Worm (Caenorhabditis elegans): ENCODE results near the gene C25F9.10.

The C25F9.10 gene

DNA sequence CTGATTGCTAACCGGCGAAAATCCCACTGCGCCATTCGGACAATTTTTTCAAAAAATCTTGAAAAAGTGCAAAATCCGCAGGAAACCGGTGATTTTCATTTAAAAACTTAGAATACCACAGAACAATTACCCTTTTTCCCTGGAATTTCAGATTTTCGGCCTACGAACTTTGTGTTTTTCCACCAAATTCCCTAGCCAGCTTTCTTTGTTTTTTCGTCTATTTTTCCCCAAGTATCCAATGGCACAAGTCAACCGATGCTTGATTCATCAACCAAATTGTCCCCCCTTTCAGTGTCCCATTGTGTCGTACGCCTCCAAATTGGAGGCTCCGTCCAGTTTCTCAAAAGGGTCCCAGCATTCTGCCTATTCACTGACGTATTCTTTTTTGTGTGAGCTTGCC lies 35.3 kb upstream of the C25F9.10 start, which contains the start of gene Y43F8A.1:
Gene Y43F8A.1, plus strand, starts transcription at position 301 of the 400 bp plus-strand sequence.
- TF ChIP-seq aly-2 (tag; optimal IDR thresholded peaks at IDR 0.05) (no peak), snu-23 (GFP tag; optimal IDR thresholded peaks at IDR 0.05) (no peak), ceh-88 (GFP tag; IDR thresholded peaks at IDR 0.05) (no peak)

DNA sequence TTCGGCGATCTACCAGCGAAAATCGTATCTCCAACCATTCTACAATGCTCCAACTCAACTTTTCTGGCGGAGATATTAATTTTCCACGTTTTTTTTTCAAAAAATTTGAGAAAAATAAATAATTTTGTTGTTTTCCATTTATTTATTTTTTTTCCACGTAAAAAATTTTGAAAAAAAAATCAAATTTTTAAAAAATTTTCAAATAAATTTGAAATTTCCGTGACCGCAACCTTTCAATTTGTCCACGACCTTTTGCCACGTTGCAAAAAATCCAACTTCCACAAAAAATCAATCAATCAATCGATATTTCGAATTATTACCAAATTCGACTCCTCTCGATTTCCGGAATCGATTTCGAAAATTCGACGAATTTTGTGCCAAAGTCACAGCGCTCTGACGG lies 34.3 kb upstream of the C25F9.10 start, which contains the start of gene Y43F8A.2:
Gene Y43F8A.2, plus strand, starts transcription at position 301 of the 400 bp plus-strand sequence.
- TF ChIP-seq zag-1 (tag; optimal IDR thresholded peaks at IDR 0.05) (no peak), C34B4.2 (tag; optimal IDR thresholded peaks at IDR 0.05) (no peak), aly-2 (tag; optimal IDR thresholded peaks at IDR 0.05) (no peak), sptf-1 (tag; optimal IDR thresholded peaks at IDR 0.05) (no peak), F16B12.6 (tag; optimal IDR thresholded peaks at IDR 0.05) (no peak), C16A3.4 (tag; optimal IDR thresholded peaks at IDR 0.05) (no peak), fkh-10 (GFP tag; optimal IDR thresholded peaks at IDR 0.05) (no peak), elt-2 (tag; optimal IDR thresholded peaks at IDR 0.05) (no peak), nhr-28 (tag; optimal IDR thresholded peaks at IDR 0.05) (no peak), hlh-4 (tag; optimal IDR thresholded peaks at IDR 0.05) (no peak), elt-3 (tag; optimal IDR thresholded peaks at IDR 0.05) (no peak), ceh-88 (GFP tag; IDR thresholded peaks at IDR 0.05) (no peak), tlp-1 (tag; optimal IDR thresholded peaks at IDR 0.05) (no peak), pag-3 (tag; optimal IDR thresholded peaks at IDR 0.05; ENCODE audit: borderline replicate concordance, insufficient read depth) (no peak), unc-30 (tag; optimal IDR thresholded peaks at IDR 0.05) (no peak), rnt-1 (tag; optimal IDR thresholded peaks at IDR 0.05) (no peak), nhr-20 (tag; optimal IDR thresholded peaks at IDR 0.05) (no peak)

DNA sequence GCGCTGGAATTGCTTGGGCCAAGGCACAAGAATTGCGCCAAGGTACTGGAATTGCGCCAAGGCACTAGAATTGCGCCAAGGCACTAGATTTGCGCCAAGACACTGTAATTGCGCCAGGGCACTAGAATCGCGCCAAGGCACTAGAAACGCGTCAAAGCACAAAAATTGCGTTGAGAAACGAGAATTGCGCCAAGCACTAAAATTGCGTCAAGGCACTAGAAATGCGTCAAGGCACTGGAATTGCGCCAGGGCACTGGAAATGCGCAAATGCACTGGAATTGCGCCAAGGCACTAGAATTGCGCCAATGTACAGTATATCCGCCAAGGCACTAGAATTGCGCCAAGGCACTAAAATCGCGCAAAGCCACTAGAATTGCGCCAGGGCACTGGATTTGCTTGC lies 33.8 kb upstream of the C25F9.10 start:
- TF ChIP-seq fkh-10 (GFP tag; optimal IDR thresholded peaks at IDR 0.05) (no peak), efl-1 (optimal IDR thresholded peaks at IDR 0.05) (no peak), efl-1 (GFP tag; optimal IDR thresholded peaks at IDR 0.05 in 1 of 2) (no peak), ceh-82 (tag; optimal IDR thresholded peaks at IDR 0.05) (no peak), fkh-4 (tag; optimal IDR thresholded peaks at IDR 0.05; ENCODE audit: borderline replicate concordance) (no peak), dpl-1 (GFP tag; optimal IDR thresholded peaks at IDR 0.05) (no peak), lsy-2 (tag; optimal IDR thresholded peaks at IDR 0.05) (no peak), egl-27 (tag; optimal IDR thresholded peaks at IDR 0.05) (no peak), nhr-76 (tag; optimal IDR thresholded peaks at IDR 0.05) (no peak), nhr-71 (tag; optimal IDR thresholded peaks at IDR 0.05) (no peak), Y116A8C.19 (tag; optimal IDR thresholded peaks at IDR 0.05; ENCODE audit: borderline replicate concordance) (no peak), tlp-1 (tag; optimal IDR thresholded peaks at IDR 0.05) (no peak), aha-1 (tag; optimal IDR thresholded peaks at IDR 0.05) (no peak), nhr-77 (tag; optimal IDR thresholded peaks at IDR 0.05) (no peak), xbp-1 (tag; optimal IDR thresholded peaks at IDR 0.05) (no peak), snpc-4 (tag; optimal IDR thresholded peaks at IDR 0.05) (no peak)

DNA sequence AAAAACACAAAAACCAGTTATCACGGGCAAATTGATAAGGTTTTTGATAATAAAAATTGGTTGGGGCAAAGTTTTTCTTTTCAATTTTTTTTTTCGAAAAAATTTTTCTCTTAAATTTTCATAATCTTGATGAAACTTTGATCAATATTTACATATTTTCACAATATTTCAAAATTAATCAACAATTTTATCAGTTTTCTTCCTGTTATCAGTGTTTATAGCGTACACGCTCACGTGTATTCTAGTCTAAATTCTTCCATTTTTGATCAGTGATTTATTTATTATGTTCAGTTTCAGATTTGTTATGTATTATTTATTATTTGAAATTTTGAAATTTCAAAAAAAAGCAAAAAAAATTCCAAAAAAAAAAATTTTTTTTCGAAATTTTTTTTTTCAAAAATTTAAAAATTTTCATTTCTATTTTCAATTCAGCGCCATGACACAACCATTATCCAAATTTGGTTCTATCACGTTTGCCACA lies 28.5 kb upstream of the C25F9.10 start, which contains the start of gene nceh-1:
Gene nceh-1, plus strand, starts transcription at position 431 of the 481 bp plus-strand sequence.
- TF ChIP-seq hlh-17 (GFP tag; optimal IDR thresholded peaks at IDR 0.05; ENCODE audit: borderline replicate concordance) (no peak), swsn-7 (tag; optimal IDR thresholded peaks at IDR 0.05) (no peak), efl-1 (optimal IDR thresholded peaks at IDR 0.05) (no peak), efl-1 (GFP tag; optimal IDR thresholded peaks at IDR 0.05 in 1 of 2) (peak in 1 of 2 experiments; percentile 63), elt-2 (tag; optimal IDR thresholded peaks at IDR 0.05) (peak; percentile 80), nhr-12 (tag; optimal IDR thresholded peaks at IDR 0.05) (no peak), pqm-1 (tag; optimal IDR thresholded peaks at IDR 0.05) (no peak), lin-35 (GFP tag; optimal IDR thresholded peaks at IDR 0.05) (no peak)
